Worm (Caenorhabditis elegans) whole organism, L2 larva: Measurements from ENCODE around the gene srd-9.

Experiments used
- C34F6.9 ChIP-seq: fragments of 150-350 bp; optimal IDR thresholded peaks from 2 replicates; lab custom pipeline; 2014; ENCODE audit warnings: missing biosample characterization, missing genetic modification characterization
- F13H6.1 ChIP-seq: sonication (generic microtip); optimal IDR thresholded peaks from 2 replicates; lab custom pipeline; 2016; ENCODE audit warnings: missing genetic modification characterization, missing compliant biosample characterization
- R02D3.7 ChIP-seq: fragments of 150-350 bp; optimal IDR thresholded peaks from 2 replicates; lab custom pipeline; 2014; ENCODE audit warnings: missing biosample characterization, missing genetic modification characterization
- aly-2 ChIP-seq: fragments of 150-350 bp; optimal IDR thresholded peaks from 2 replicates; lab custom pipeline; 2014; ENCODE audit warnings: missing biosample characterization, missing genetic modification characterization
- ama-1 ChIP-seq: fragments of 150-350 bp; optimal IDR thresholded peaks from 2 replicates; lab custom pipeline; 2018; ENCODE audit warnings: inconsistent platforms
- blmp-1 ChIP-seq: sonication (generic microtip); optimal IDR thresholded peaks from 2 replicates; lab custom pipeline; 2017; ENCODE audit warnings: missing genetic modification characterization, mild to moderate bottlenecking, missing compliant biosample characterization, antibody characterized with exemption, moderate library complexity; ENCODE audit not compliant: insufficient read depth
- dmd-4 ChIP-seq: sonication (generic microtip); optimal IDR thresholded peaks from 2 replicates; lab custom pipeline; 2017; ENCODE audit warnings: missing biosample characterization, missing genetic modification characterization
- egl-27 ChIP-seq: sonication (generic microtip); optimal IDR thresholded peaks from 3 replicates; lab custom pipeline; 2017; ENCODE audit warnings: missing biosample characterization, missing genetic modification reagents, missing genetic modification characterization
- elt-1 ChIP-seq: fragments of 150-350 bp; optimal IDR thresholded peaks from 2 replicates; lab custom pipeline; 2014; ENCODE audit warnings: missing biosample characterization, missing genetic modification characterization
- elt-3 ChIP-seq: sonication (generic microtip); optimal IDR thresholded peaks from 2 replicates; lab custom pipeline; 2017; ENCODE audit warnings: missing biosample characterization, missing genetic modification characterization
- gmeb-1 ChIP-seq: fragments of 150-350 bp; optimal IDR thresholded peaks from 2 replicates; lab custom pipeline; 2014; ENCODE audit warnings: missing biosample characterization, missing genetic modification characterization
- lin-13 ChIP-seq: fragments of 150-350 bp; optimal IDR thresholded peaks from 2 replicates; lab custom pipeline; 2014; ENCODE audit warnings: missing biosample characterization, missing genetic modification reagents, missing genetic modification characterization
- lin-39 ChIP-seq: fragments of 150-350 bp; optimal IDR thresholded peaks from 2 replicates; lab custom pipeline; 2014; ENCODE audit warnings: missing biosample characterization, missing genetic modification reagents, missing genetic modification characterization
- mab-5 ChIP-seq: fragments of 150-350 bp; optimal IDR thresholded peaks from 2 replicates; lab custom pipeline; 2014; ENCODE audit warnings: missing biosample characterization, missing genetic modification characterization
- mbf-1 ChIP-seq: sonication (generic microtip); optimal IDR thresholded peaks from 2 replicates; lab custom pipeline; 2017; ENCODE audit warnings: missing biosample characterization, missing genetic modification characterization
- mdl-1 ChIP-seq, 2 experiments: fragments of 150-350 bp in 1 of 2; sonication (generic microtip) in 1 of 2; optimal IDR thresholded peaks; 2 replicates each; lab custom pipeline; 2017; ENCODE audit warnings: missing biosample characterization in 2 of 2, missing genetic modification characterization in 2 of 2
- nhr-10 ChIP-seq: sonication (generic microtip); optimal IDR thresholded peaks from 2 replicates; lab custom pipeline; 2017; ENCODE audit warnings: missing biosample characterization, missing genetic modification characterization
- nhr-12 ChIP-seq: fragments of 150-350 bp; optimal IDR thresholded peaks from 2 replicates; lab custom pipeline; 2014; ENCODE audit warnings: missing biosample characterization, missing genetic modification characterization
- nhr-129 ChIP-seq: fragments of 150-350 bp; optimal IDR thresholded peaks from 2 replicates; lab custom pipeline; 2014; ENCODE audit warnings: missing biosample characterization, missing genetic modification characterization
- nhr-21 ChIP-seq: fragments of 150-350 bp; optimal IDR thresholded peaks from 2 replicates; lab custom pipeline; 2014; ENCODE audit warnings: missing biosample characterization, missing genetic modification characterization
- nhr-23 ChIP-seq: fragments of 150-350 bp; optimal IDR thresholded peaks from 2 replicates; lab custom pipeline; 2014; ENCODE audit warnings: missing biosample characterization, missing genetic modification reagents, missing genetic modification characterization
- nhr-237 ChIP-seq: fragments of 150-350 bp; optimal IDR thresholded peaks from 2 replicates; lab custom pipeline; 2014; ENCODE audit warnings: missing biosample characterization, missing genetic modification characterization
- nhr-25 ChIP-seq: fragments of 150-350 bp; sonication (generic microtip); optimal IDR thresholded peaks from 3 replicates; lab custom pipeline; 2014; ENCODE audit warnings: missing biosample characterization, missing genetic modification characterization
- nhr-6 ChIP-seq: fragments of 150-350 bp; optimal IDR thresholded peaks from 2 replicates; lab custom pipeline; 2014; ENCODE audit warnings: missing biosample characterization, missing genetic modification characterization
- peb-1 ChIP-seq: fragments of 150-350 bp; optimal IDR thresholded peaks from 2 replicates; lab custom pipeline; 2014; ENCODE audit warnings: missing biosample characterization, missing genetic modification characterization
- sem-4 ChIP-seq: fragments of 150-350 bp; optimal IDR thresholded peaks from 2 replicates; lab custom pipeline; 2014; ENCODE audit warnings: missing biosample characterization, missing genetic modification reagents, missing genetic modification characterization
- skn-1 ChIP-seq: sonication (generic microtip); optimal IDR thresholded peaks from 2 replicates; lab custom pipeline; 2017; ENCODE audit warnings: missing biosample characterization, missing genetic modification characterization
- sma-3 ChIP-seq: sonication (generic microtip); optimal IDR thresholded peaks from 2 replicates; lab custom pipeline; 2016; ENCODE audit warnings: missing genetic modification reagents, missing genetic modification characterization, missing compliant biosample characterization
- sma-9 ChIP-seq, 2 experiments: fragments of 150-350 bp in 1 of 2; sonication (generic microtip) in 1 of 2; optimal IDR thresholded peaks; 2 replicates each; lab custom pipeline; 2014 to 2016; ENCODE audit warnings: missing genetic modification characterization in 2 of 2, mild to moderate bottlenecking in 1 of 2, missing biosample characterization in 1 of 2, missing compliant biosample characterization in 1 of 2, missing genetic modification reagents in 1 of 2, moderate library complexity in 1 of 2
- snpc-4 ChIP-seq: fragments of 150-350 bp; optimal IDR thresholded peaks from 2 replicates; lab custom pipeline; 2014; ENCODE audit warnings: missing biosample characterization, missing genetic modification characterization
- zag-1 ChIP-seq: fragments of 150-350 bp; optimal IDR thresholded peaks from 2 replicates; lab custom pipeline; 2014; ENCODE audit warnings: missing biosample characterization, missing genetic modification characterization
- ztf-1 ChIP-seq: fragments of 200-800 bp; sonication (Bioruptor generic); conservative IDR thresholded peaks from 2 replicates; pipeline ENCODE4 v1.3.6; 2022; ENCODE audit warnings: missing genetic modification characterization, missing compliant biosample characterization
- ztf-11 ChIP-seq: sonication (generic microtip); optimal IDR thresholded peaks from 2 replicates; lab custom pipeline; 2017; ENCODE audit warnings: missing biosample characterization, missing genetic modification characterization

The srd-9 gene

ce11 chrV:5351483-5351882 is at the start of gene srd-9:
TSS of gene srd-9 (plus strand) at chrV:5351783.
- TF ChIP-seq C34F6.9: no peak
- no peak for TF ChIP-seq nhr-10 (tag; lab: Kevin White, UChicago)
- TF ChIP-seq ztf-11 (tag; lab: Kevin White, UChicago): no peak
- TF ChIP-seq nhr-21 (tag; lab: Kevin White, UChicago): no peak
- TF ChIP-seq nhr-129 (tag; lab: Kevin White, UChicago): no peak

- TF ChIP-seq ztf-1 (GFP tag; lab: Robert Waterston, UW): no peak
- TF ChIP-seq nhr-21 (tag; lab: Kevin White, UChicago): no peak
- TF ChIP-seq mab-5 (tag; lab: Kevin White, UChicago): no peak
- TF ChIP-seq blmp-1 (tag; lab: Kevin White, UChicago): no peak
Measured at ce11 chrV:5303389-5303788, 48.2 kb upstream of the srd-9 start, which contains the start of gene ncx-2. TSS of gene ncx-2 (plus strand) at chrV:5303689.

- TF ChIP-seq egl-27 (tag; lab: Kevin White, UChicago) (no peak), R02D3.7 (tag; lab: Kevin White, UChicago) (no peak), ama-1 (lab: Kevin White, UChicago) (no peak), gmeb-1 (no peak), lin-39 (tag; lab: Kevin White, UChicago) (no peak), nhr-12 (tag; lab: Kevin White, UChicago) (no peak), ztf-1 (GFP tag; lab: Robert Waterston, UW) (no peak)
- TF ChIP-seq, all 48 proteins: peak for 0
Measured at ce11 chrV:5304366-5304765, 47.2 kb upstream of the srd-9 start.

- no peak for TF ChIP-seq sma-3 (GFP tag; lab: Kevin White, UChicago)
- TF ChIP-seq nhr-6: no peak
- no peak for TF ChIP-seq ama-1 (lab: Kevin White, UChicago)
- TF ChIP-seq ztf-1 (GFP tag; lab: Robert Waterston, UW): no peak
Measured at ce11 chrV:5311635-5312034, 39.9 kb upstream of the srd-9 start, which contains the start of gene C10G8.4. TSS of gene C10G8.4 (plus strand) at chrV:5311935.

ce11 chrV:5312453-5312852 is 39.1 kb upstream of the srd-9 start, which contains the start of gene C10G8.3:
TSS of gene C10G8.3 (plus strand) at chrV:5312753.
- no peak for TF ChIP-seq skn-1 (tag; lab: Kevin White, UChicago)
- no peak for TF ChIP-seq nhr-25 (tag; lab: Kevin White, UChicago)
- no peak for TF ChIP-seq elt-3 (tag; lab: Kevin White, UChicago)
- no peak for TF ChIP-seq lin-39 (tag; lab: Kevin White, UChicago)
- TF ChIP-seq nhr-129 (tag; lab: Kevin White, UChicago): no peak
- no peak for TF ChIP-seq nhr-12 (tag; lab: Kevin White, UChicago)
- TF ChIP-seq peb-1: no peak

ce11 chrV:5314104-5314503 is 37.5 kb upstream of the srd-9 start, which contains the start of gene C10G8.2:
TSS of gene C10G8.2 (plus strand) at chrV:5314404.
- no peak for TF ChIP-seq sem-4 (tag; lab: Kevin White, UChicago)
- TF ChIP-seq C34F6.9: no peak
- TF ChIP-seq nhr-129 (tag; lab: Kevin White, UChicago): no peak
- no peak for TF ChIP-seq sma-9 (GFP tag; optimal IDR thresholded peaks at IDR 0.05; lab: Kevin White, UChicago)
- no peak for TF ChIP-seq sma-9 (tag; optimal IDR thresholded peaks at IDR 0.05; lab: Kevin White, UChicago)
- no peak for TF ChIP-seq peb-1
- no peak for TF ChIP-seq nhr-23 (tag; lab: Kevin White, UChicago)
- TF ChIP-seq lin-13 (GFP tag; lab: Kevin White, UChicago): no peak
- no peak for TF ChIP-seq zag-1
- no peak for TF ChIP-seq lin-39 (tag; lab: Kevin White, UChicago)
- no peak for TF ChIP-seq ztf-11 (tag; lab: Kevin White, UChicago)
- TF ChIP-seq skn-1 (tag; lab: Kevin White, UChicago): no peak
- TF ChIP-seq blmp-1 (tag; lab: Kevin White, UChicago): no peak
- no peak for TF ChIP-seq dmd-4 (tag; lab: Kevin White, UChicago)
- no peak for TF ChIP-seq nhr-25 (tag; lab: Kevin White, UChicago)
- no peak for TF ChIP-seq snpc-4 (tag; lab: Kevin White, UChicago)
- TF ChIP-seq mbf-1 (tag; lab: Kevin White, UChicago): no peak
- no peak for TF ChIP-seq ama-1 (lab: Kevin White, UChicago)

ce11 chrV:5318349-5318748 is 33.2 kb upstream of the srd-9 start:
- no peak for TF ChIP-seq nhr-237 (tag; lab: Kevin White, UChicago)
- TF ChIP-seq mdl-1 (tag; optimal IDR thresholded peaks at IDR 0.05; lab: Kevin White, UChicago): no peak
- TF ChIP-seq ztf-1 (GFP tag; lab: Robert Waterston, UW): no peak
- no peak for TF ChIP-seq elt-1
- no peak for TF ChIP-seq ama-1 (lab: Kevin White, UChicago)
- no peak for TF ChIP-seq aly-2 (tag; lab: Kevin White, UChicago)
- no peak for TF ChIP-seq F13H6.1 (tag; lab: Kevin White, UChicago)
